Worm (Caenorhabditis elegans): Measurements from ENCODE around the gene ZK1010.4.

Gene ZK1010.4

DNA sequence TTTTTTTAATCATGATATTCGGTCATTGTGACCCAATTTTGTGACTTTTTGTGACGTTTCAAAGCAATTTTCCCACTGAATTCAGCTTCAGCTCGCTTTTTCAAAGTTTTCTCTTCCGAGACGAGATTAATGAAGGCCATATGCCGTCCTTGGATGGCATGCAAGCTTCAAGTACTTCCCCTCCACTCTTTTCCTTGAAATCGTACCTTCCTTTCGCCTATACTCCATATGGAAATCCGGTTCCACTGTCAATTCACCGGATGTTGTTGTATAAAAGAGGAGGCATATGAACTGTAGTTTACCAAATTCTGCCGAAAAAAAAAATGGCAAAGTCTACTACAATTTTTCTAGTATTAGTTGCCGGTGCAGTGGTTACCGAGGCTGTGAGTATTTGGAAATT is at the start of gene ZK1010.4:
ZK1010.4 (plus strand) TSS at position 301 of the 400 bp plus-strand sequence.
- no peak for TF ChIP-seq W03F9.2 (tag; optimal IDR thresholded peaks at IDR 0.05)
- TF ChIP-seq dao-5 (tag; optimal IDR thresholded peaks at IDR 0.05): no peak
- TF ChIP-seq him-1 (tag; optimal IDR thresholded peaks at IDR 0.05): no peak

DNA sequence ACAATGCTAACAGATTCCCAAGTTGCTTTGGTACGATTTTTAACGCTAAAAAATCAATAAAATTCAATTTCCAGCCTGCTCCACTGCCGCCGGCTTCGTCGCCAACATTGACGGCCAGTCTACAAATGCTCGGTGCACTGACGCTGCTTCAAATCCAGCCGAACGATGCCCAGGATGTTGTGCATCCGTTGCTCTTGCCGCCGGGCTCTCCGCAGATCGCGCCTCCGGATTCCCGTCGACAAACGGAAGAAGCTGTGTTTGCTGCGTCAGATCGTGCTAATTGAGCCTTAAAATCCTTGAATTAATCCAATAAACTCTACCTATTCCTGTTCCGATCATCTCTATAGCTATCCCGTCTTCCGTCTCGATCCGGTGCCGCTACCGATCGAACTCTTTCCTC is 49.8 kb upstream of the ZK1010.4 start:
- TF ChIP-seq W03F9.2 (tag; optimal IDR thresholded peaks at IDR 0.05): no peak
- no peak for TF ChIP-seq dao-5 (tag; optimal IDR thresholded peaks at IDR 0.05)
- TF ChIP-seq him-1 (tag; optimal IDR thresholded peaks at IDR 0.05): no peak

DNA sequence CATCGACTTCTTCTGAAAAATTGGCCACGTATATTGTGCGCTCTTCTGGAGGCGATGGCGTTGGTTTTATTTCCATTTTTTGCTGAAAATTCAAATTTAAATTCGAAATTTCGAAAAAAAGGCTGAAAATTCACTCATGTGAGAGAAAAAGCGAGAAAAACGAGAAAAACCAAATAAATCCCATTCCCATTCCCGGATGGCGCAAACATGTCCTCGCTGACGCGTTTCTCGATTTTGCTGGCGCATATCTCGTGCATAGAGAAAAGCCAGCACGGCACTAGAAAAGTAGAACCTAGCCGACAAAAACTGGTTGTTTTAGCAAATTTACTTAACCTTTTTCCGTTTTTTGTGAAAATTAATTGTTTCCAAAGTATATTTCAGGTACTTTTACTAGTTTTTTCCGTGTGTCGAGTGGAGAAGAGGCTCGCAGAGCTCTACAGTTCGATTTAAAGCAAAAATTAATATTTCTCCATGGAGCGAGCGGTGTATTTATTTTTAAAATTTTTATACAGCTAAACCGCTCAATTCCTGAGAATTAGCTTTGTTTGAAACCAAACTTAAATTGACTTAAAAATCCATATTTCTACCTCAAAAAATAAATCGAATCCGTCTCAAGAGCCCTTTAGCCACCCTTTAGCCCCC is 49.0 kb upstream of the ZK1010.4 start, which contains the start of gene rbm-7:
rbm-7 (minus strand) TSS at position 82 of the 642 bp plus-strand sequence.
- peak; percentile 65 for TF ChIP-seq W03F9.2 (tag; optimal IDR thresholded peaks at IDR 0.05)
- TF ChIP-seq him-1 (tag; optimal IDR thresholded peaks at IDR 0.05): no peak
- TF ChIP-seq dao-5 (tag; optimal IDR thresholded peaks at IDR 0.05): no peak

DNA sequence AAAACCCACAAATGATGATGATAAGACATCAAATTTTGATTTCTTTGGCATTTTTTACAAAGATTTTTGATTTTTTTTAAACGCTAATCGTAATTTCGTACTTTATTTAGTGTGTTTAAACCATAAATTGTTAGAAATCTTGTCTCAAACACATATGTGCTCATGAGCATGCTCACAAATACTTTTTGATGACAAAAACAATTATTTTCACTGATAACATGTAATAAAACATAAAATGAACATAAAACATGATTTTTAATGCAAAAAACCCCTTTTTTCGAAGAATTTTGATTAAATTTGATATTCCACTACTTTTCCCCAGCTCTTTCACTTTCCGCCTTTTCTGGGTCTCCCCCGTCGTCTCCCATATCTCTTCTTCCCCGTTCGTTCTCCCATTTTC is 48.1 kb upstream of the ZK1010.4 start:
- no peak for TF ChIP-seq dao-5 (tag; optimal IDR thresholded peaks at IDR 0.05)
- TF ChIP-seq W03F9.2 (tag; optimal IDR thresholded peaks at IDR 0.05): no peak
- no peak for TF ChIP-seq him-1 (tag; optimal IDR thresholded peaks at IDR 0.05)

DNA sequence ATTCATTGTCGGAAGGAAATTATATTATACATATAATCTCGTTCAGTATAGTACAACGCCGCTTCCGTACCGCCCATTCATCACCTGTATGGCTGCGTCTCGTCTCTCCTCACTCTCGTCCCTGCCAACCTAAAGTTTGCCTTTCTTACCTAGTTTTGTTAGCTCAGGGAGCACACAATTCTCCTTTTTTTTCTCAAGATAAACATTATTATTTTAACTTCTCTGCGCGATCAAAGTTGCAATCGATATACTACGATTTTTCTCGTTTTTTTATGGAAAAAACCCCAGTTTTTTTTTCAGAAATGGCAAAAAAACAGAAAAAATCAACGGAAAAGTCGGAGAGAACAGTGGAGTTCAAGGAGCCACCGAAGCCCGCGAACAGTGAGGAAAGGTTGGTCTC is 46.5 kb upstream of the ZK1010.4 start, which contains the start of gene epg-3:
epg-3 (plus strand) TSS at position 301 of the 400 bp plus-strand sequence.
- TF ChIP-seq dao-5 (tag; optimal IDR thresholded peaks at IDR 0.05): no peak
- no peak for TF ChIP-seq W03F9.2 (tag; optimal IDR thresholded peaks at IDR 0.05)
- no peak for TF ChIP-seq him-1 (tag; optimal IDR thresholded peaks at IDR 0.05)

DNA sequence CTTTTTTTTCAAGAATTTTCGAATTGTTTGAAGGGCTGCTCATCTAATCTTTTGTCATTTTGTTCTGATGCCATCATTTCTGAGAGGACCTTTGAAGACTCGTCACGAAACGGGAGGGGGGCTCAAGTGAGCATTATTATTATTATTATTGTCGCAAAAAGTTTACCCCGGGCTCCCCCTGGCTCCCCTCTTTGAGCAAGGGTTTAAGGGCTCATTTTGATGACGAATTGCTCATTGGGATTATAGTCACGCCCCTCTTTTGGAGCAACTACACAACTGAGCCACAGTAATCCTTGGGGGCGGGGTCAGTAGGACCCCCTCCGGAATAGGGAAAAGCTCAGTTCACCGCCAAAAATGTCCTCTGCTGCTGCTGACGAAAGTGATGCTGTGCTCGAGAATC is 38.6 kb upstream of the ZK1010.4 start, which contains the start of gene unc-25:
unc-25 (plus strand) TSS at position 345 of the 400 bp plus-strand sequence.
- TF ChIP-seq him-1 (tag; optimal IDR thresholded peaks at IDR 0.05) (no peak), W03F9.2 (tag; optimal IDR thresholded peaks at IDR 0.05) (no peak), dao-5 (tag; optimal IDR thresholded peaks at IDR 0.05) (no peak)

DNA sequence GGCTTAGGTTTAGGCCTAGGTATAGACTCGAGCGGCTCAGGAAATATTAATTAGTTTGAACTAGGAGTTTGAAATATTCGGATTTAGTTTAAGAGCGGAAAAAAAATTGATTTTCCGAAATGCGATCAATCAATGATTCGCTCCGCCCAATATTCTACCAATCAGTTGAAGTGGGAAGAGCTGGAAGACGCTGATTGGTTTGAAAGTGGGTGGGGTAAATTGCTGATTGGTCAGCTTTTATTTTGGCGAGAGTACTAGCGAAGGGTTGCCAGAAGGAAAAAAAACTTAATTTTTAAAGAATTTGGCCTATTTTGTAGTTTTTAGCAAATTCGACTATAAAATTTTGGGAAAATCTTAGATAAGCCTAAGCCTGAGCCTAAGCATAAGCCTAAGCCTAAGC is 36.8 kb upstream of the ZK1010.4 start:
- TF ChIP-seq W03F9.2 (tag; optimal IDR thresholded peaks at IDR 0.05) (no peak), him-1 (tag; optimal IDR thresholded peaks at IDR 0.05) (no peak), dao-5 (tag; optimal IDR thresholded peaks at IDR 0.05) (no peak)

DNA sequence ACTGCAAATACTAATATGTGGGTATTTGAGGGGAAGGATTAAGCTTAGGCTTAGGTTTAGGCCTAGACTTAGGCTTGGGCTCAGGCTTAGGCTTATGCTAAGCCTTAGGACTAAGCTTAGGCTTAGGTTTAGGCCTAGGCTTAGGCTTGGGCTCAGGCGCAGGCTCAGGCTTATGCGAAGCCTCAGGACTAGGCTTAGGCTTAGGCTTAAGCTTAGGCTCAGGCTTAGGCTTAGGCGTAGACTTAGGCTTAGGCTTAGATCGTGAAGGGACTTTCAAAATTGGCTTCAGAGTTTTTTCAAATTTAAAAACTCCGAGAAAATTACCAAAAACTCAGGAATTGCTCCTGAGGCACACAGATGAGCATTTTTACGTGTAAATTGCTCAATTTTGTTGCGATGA is 35.8 kb upstream of the ZK1010.4 start:
- TF ChIP-seq W03F9.2 (tag; optimal IDR thresholded peaks at IDR 0.05) (no peak), dao-5 (tag; optimal IDR thresholded peaks at IDR 0.05) (no peak), him-1 (tag; optimal IDR thresholded peaks at IDR 0.05) (no peak)

DNA sequence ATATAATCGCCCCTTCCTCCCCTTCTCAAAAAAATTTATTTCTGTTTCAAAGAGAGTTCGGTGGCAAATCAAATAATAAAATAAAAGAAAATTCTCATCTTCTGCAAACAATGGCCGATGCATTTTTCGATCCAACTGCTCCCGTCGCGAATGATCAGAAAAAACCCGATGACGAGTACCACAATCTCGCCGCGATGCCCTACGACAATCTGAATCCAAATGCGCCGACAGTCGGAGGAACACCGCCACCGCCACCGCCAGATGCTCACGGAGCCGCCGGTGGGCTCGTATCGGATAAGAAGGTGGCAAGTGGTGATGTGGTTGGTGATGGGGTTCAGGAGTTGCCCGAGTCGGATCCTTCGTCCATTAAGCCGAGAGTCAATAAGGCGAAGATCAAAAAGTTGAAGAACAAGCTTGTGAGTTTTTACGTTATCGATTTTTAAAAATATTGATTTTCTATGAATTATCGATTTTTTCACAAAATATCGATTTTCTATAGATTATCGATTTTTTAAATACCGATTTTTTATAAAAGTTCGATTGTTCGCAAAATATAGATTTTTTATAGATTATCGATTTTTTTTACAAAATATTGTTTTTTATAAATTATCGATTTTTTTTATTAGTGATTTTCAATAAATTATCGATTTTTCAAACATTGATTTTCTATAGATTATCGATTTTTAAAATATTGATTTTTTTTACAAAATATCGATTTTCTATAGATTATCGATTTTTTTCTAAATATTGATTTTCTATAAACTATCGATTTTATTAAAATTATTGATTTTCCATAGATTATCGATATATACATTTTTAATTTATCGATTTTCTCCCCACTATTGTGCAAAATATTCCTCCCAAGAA is 29.3 kb upstream of the ZK1010.4 start, which contains the start of gene Y39E4A.1:
Y39E4A.1 (plus strand) TSS at position 51 of the 867 bp plus-strand sequence.
- TF ChIP-seq dao-5 (tag; optimal IDR thresholded peaks at IDR 0.05): no peak
- no peak for TF ChIP-seq W03F9.2 (tag; optimal IDR thresholded peaks at IDR 0.05)
- no peak for TF ChIP-seq him-1 (tag; optimal IDR thresholded peaks at IDR 0.05)

DNA sequence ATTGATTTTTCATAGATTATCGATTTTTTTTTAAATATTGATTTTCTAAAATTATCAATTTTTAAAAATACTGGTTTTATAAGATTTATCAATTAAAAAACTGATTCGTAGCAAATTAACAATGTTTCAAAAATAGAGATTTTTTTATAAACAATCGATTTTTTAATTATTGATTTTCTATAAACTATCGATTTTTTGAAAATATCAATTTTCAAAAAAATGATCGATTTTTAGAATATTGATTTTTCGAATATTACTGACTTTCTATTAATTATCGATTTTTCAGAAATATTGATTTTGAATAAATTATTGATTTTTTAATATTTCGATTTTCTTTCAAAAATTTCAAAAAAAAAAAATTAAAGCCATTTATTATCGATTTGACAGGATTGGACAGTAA is 28.3 kb upstream of the ZK1010.4 start:
- no peak for TF ChIP-seq him-1 (tag; optimal IDR thresholded peaks at IDR 0.05)
- no peak for TF ChIP-seq W03F9.2 (tag; optimal IDR thresholded peaks at IDR 0.05)
- TF ChIP-seq dao-5 (tag; optimal IDR thresholded peaks at IDR 0.05): no peak

DNA sequence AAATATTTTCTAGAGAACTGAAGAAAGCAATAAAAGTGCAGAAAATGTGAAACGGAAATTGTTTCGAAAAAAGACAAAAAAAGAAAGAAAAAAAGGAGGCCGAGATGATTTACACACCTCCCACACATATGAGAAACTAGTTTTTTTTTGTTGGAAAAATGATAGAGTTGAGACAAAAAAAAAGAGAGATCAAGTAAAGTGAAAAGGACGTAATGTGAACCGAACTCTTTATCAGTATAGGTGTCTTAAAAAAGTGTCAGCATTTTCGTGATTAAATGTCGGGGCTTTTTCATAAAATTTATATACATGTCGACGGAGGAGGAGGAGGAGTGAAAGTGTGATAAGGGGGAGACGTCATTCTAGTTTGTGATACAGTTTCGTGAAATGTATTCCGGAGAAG is 21.6 kb upstream of the ZK1010.4 start:
- no peak for TF ChIP-seq dao-5 (tag; optimal IDR thresholded peaks at IDR 0.05)
- no peak for TF ChIP-seq W03F9.2 (tag; optimal IDR thresholded peaks at IDR 0.05)
- TF ChIP-seq him-1 (tag; optimal IDR thresholded peaks at IDR 0.05): no peak

DNA sequence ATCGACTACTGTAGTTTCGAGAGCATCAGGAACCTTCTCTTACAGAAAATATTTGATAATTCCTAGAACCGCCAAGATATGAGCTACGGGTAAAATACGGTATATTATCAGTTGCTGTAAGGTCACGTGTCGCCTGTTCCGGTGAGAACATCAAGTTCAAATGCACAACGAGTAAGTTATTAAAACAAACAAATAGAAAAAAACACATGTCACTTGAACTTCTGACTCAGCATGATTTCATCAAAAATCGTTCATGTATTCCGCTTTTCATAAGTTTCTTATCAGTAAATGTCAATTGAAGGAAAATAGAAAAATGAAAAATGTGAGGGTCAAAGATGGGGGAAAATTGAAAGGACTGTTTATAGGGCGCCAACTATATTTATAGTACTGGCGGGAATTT is 20.2 kb upstream of the ZK1010.4 start:
- TF ChIP-seq dao-5 (tag; optimal IDR thresholded peaks at IDR 0.05) (no peak), him-1 (tag; optimal IDR thresholded peaks at IDR 0.05) (no peak), W03F9.2 (tag; optimal IDR thresholded peaks at IDR 0.05) (no peak)

DNA sequence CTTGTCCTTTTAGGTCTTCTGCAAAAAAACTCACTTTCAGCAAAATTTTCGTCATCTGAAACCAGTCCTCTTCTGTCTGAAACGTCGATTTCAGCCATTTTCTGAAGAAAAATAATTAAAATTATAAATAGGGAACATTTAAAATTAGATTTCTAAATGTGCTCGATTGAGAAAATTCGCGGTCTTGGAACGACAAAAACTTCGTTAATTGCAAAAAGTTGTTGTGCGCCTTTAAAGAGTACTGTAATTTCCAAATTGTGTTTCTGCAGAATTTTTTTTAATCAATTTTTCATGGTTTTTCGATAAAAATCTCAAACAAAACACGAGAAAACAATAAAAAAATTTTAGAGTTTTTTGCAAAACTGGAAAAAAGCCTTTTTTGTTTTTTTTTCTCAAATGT is 14.0 kb upstream of the ZK1010.4 start, which contains the start of gene ttm-1:
ttm-1 (minus strand) TSS at position 101 of the 400 bp plus-strand sequence.
- TF ChIP-seq W03F9.2 (tag; optimal IDR thresholded peaks at IDR 0.05) (no peak), him-1 (tag; optimal IDR thresholded peaks at IDR 0.05) (no peak), dao-5 (tag; optimal IDR thresholded peaks at IDR 0.05) (no peak)
